Fruit fly (Drosophila melanogaster): ENCODE data around the gene r.

Gene r

DNA sequence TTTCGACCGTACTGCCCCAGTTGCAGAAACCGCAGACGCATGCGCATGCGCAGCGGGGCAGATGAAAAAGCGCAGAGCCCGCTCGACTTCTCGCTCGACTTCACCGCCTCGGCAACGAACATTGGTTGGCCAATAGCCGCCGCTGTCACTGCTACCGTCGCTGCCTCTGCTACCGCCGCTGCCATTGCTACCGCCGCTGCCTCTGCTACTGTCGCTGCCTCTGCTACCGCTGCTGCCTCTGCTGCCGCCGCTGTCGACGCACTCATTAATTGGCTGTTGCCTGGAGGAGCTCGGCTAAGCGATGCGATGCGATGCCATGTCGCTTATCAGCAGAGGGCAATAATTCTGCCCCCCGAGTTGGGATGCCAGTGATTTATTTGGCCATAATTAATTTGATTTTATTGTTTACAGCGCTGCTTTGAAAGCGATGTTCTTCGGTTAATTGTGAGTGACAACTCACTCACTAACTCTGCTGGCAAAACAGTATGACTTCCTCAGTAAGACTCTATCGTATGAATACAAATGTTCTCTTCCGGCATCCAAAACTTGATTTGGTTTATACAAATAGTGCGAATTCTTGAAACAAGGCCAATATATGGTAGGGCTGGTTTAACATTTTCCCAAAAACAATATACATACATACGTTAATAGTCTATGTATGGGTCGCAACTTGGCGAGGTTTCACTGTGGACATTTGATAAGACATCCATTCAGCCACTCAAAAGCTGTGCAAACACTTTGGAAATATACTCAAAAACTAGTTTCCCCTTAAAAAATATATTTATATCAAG is 15.7 kb downstream of the r start (continued):
- TF ChIP-seq CG13775 (GFP tag; optimal IDR thresholded peaks at IDR 0.05): no peak
- no peak for TF ChIP-seq CG11723 (GFP tag; optimal IDR thresholded peaks at IDR 0.05)
- TF ChIP-seq Bteb2 (GFP tag; optimal IDR thresholded peaks at IDR 0.05): no peak
- TF ChIP-seq CG11093 (GFP tag; IDR thresholded peaks at IDR 0.05): no peak
- no peak for TF ChIP-seq CG8089 (GFP tag; optimal IDR thresholded peaks at IDR 0.05)
- peak; percentile 50 for TF ChIP-seq CG18599 (GFP tag; optimal IDR thresholded peaks at IDR 0.05)
- TF ChIP-seq Antp (GFP tag; optimal IDR thresholded peaks at IDR 0.05): peak; percentile 5
- TF ChIP-seq cwo (GFP tag; optimal IDR thresholded peaks at IDR 0.05): peak; percentile 16
- peak; percentile 0 for TF ChIP-seq CG7786 (GFP tag; optimal IDR thresholded peaks at IDR 0.05)
- TF ChIP-seq odd (GFP tag; optimal IDR thresholded peaks at IDR 0.05): no peak
- TF ChIP-seq Dip3 (GFP tag; optimal IDR thresholded peaks at IDR 0.05): peak; percentile 8
- TF ChIP-seq Ada2b (GFP tag; IDR thresholded peaks at IDR 0.05): 0 out of 2 replicates have a peak, but pooled peaks have one; percentile 25
- TF ChIP-seq Chrac-16 (GFP tag; optimal IDR thresholded peaks at IDR 0.05): no peak
- no peak for TF ChIP-seq CG2202 (tag; optimal IDR thresholded peaks at IDR 0.05)
- no peak for TF ChIP-seq Side (GFP tag; optimal IDR thresholded peaks at IDR 0.05)
- no peak for TF ChIP-seq pho (GFP tag; optimal IDR thresholded peaks at IDR 0.05)
- TF ChIP-seq Fer3 (tag; optimal IDR thresholded peaks at IDR 0.05): peak; percentile 28
- TF ChIP-seq CG6854 (GFP tag; optimal IDR thresholded peaks at IDR 0.05): no peak
- TF ChIP-seq ranshi (GFP tag; IDR thresholded peaks at IDR 0.05): peak; percentile 32; the same call in 1 of the 2 replicates
- no peak for TF ChIP-seq ara (GFP tag; IDR thresholded peaks at IDR 0.05)
- no peak for TF ChIP-seq CkIIα-i1 (GFP tag; IDR thresholded peaks at IDR 0.05)
- TF ChIP-seq CG10959 (GFP tag; IDR thresholded peaks at IDR 0.05): no peak
- no peak for TF ChIP-seq gfzf (GFP tag; optimal IDR thresholded peaks at IDR 0.05)
- TF ChIP-seq GATAe (GFP tag; conservative IDR thresholded peaks at IDR 0.05): no peak
- no peak for TF ChIP-seq chif (GFP tag; optimal IDR thresholded peaks at IDR 0.05)
- no peak for TF ChIP-seq CG8281 (tag; optimal IDR thresholded peaks at IDR 0.05)
- TF ChIP-seq ato (GFP tag; IDR thresholded peaks at IDR 0.05; ENCODE audit: partially characterized antibody): no peak
- no peak for TF ChIP-seq CG17612 (GFP tag; IDR thresholded peaks at IDR 0.05)
- no peak for TF ChIP-seq crc (GFP tag; optimal IDR thresholded peaks at IDR 0.05)
- TF ChIP-seq HmgZ (tag; optimal IDR thresholded peaks at IDR 0.05): peak; percentile 36
- TF ChIP-seq ewg (GFP tag; optimal IDR thresholded peaks at IDR 0.05): peak; percentile 21
- no peak for TF ChIP-seq Dek (tag; optimal IDR thresholded peaks at IDR 0.05)
- no peak for TF ChIP-seq salm (tag; optimal IDR thresholded peaks at IDR 0.05)
- no peak for TF ChIP-seq CG1529 (GFP tag; optimal IDR thresholded peaks at IDR 0.05)
- peak; percentile 3 for TF ChIP-seq shn (GFP tag; optimal IDR thresholded peaks at IDR 0.05)
- TF ChIP-seq Fer2 (tag; optimal IDR thresholded peaks at IDR 0.05): no peak
- no peak for TF ChIP-seq CG31365 (tag; optimal IDR thresholded peaks at IDR 0.05)
- TF ChIP-seq CG7839 (tag; optimal IDR thresholded peaks at IDR 0.05): peak; percentile 48
- TF ChIP-seq Ssrp (tag; optimal IDR thresholded peaks at IDR 0.05): peak; percentile 17
- TF ChIP-seq Oaz (GFP tag; IDR thresholded peaks at IDR 0.05): no peak
- TF ChIP-seq gcm (GFP tag; optimal IDR thresholded peaks at IDR 0.05): no peak
- TF ChIP-seq CG31224 (GFP tag; IDR thresholded peaks at IDR 0.05): no peak
- no peak for TF ChIP-seq tap (tag; optimal IDR thresholded peaks at IDR 0.05)
- no peak for TF ChIP-seq Poxn (GFP tag; IDR thresholded peaks at IDR 0.05)
- TF ChIP-seq Optix (GFP tag; IDR thresholded peaks at IDR 0.05): no peak
- no peak for TF ChIP-seq CG33557 (GFP tag; optimal IDR thresholded peaks at IDR 0.05)
- no peak for TF ChIP-seq Hmx (GFP tag; optimal IDR thresholded peaks at IDR 0.05)
- no peak for TF ChIP-seq Ravus (GFP tag; IDR thresholded peaks at IDR 0.05)
- no peak for TF ChIP-seq Nf-YC (tag; optimal IDR thresholded peaks at IDR 0.05)
- TF ChIP-seq CG7271 (tag; optimal IDR thresholded peaks at IDR 0.05): no peak
